Fruit fly (Drosophila melanogaster) whole organism, wandering third instar larva: ENCODE results near the gene ppk14.

Source experiments
- Abd-B ChIP-seq: fragments of >200 bp; optimal IDR thresholded peaks from 2 replicates; lab custom pipeline; 2017; ENCODE audit warnings: missing biosample characterization, missing genetic modification characterization
- CG32264 ChIP-seq: fragments of 200-800 bp; sonication (Bioruptor generic); optimal IDR thresholded peaks from 2 replicates; lab custom pipeline; 2016; ENCODE audit warnings: missing biosample characterization, missing genetic modification characterization
- CG9705 ChIP-seq: fragments of 200-800 bp; sonication (Bioruptor generic); optimal IDR thresholded peaks from 2 replicates; lab custom pipeline; 2018; ENCODE audit warnings: missing biosample characterization, mild to moderate bottlenecking, missing genetic modification characterization
- CrebA ChIP-seq: fragments of 200-800 bp; sonication (Bioruptor generic); optimal IDR thresholded peaks from 2 replicates; lab custom pipeline; 2016; ENCODE audit warnings: missing biosample characterization, mild to moderate bottlenecking, missing genetic modification characterization, borderline replicate concordance
- Dfd ChIP-seq: fragments of >200 bp; optimal IDR thresholded peaks from 2 replicates; lab custom pipeline; 2017; ENCODE audit warnings: missing biosample characterization, missing genetic modification characterization
- Dif ChIP-seq: fragments of 200-275, 200-300 bp; sonication (Bioruptor generic); optimal IDR thresholded peaks from 2 replicates; lab custom pipeline; 2018; ENCODE audit warnings: missing biosample characterization, missing genetic modification characterization; ENCODE audit not compliant: partially characterized antibody
- GATAd ChIP-seq: sonication (Bioruptor generic); optimal IDR thresholded peaks from 2 replicates; lab custom pipeline; 2016; ENCODE audit warnings: missing biosample characterization, missing genetic modification characterization
- HLH106 ChIP-seq: fragments of 200-800 bp; optimal IDR thresholded peaks from 3 replicates; lab custom pipeline; 2019; ENCODE audit warnings: missing biosample characterization, mild to moderate bottlenecking, missing genetic modification characterization, moderate library complexity
- Hnf4 ChIP-seq: fragments of 200-800 bp; sonication (Bioruptor generic); optimal IDR thresholded peaks from 2 replicates; lab custom pipeline; 2016; ENCODE audit warnings: missing biosample characterization, mild to moderate bottlenecking, missing genetic modification characterization
- Hr78 ChIP-seq: fragments of >200 bp; optimal IDR thresholded peaks from 2 replicates; lab custom pipeline; 2017; ENCODE audit warnings: missing biosample characterization, missing genetic modification characterization
- Hr83 ChIP-seq: fragments of 200-300 bp; sonication (Bioruptor generic); optimal IDR thresholded peaks from 2 replicates; lab custom pipeline; 2016; ENCODE audit warnings: missing biosample characterization, mild to moderate bottlenecking, missing genetic modification characterization, moderate library complexity; ENCODE audit not compliant: poor library complexity, severe bottlenecking
- Mio ChIP-seq: sonication (Bioruptor generic); optimal IDR thresholded peaks from 2 replicates; lab custom pipeline; 2016; ENCODE audit warnings: missing biosample characterization, missing genetic modification characterization
- Myc ChIP-seq: fragments of >200 bp; optimal IDR thresholded peaks from 2 replicates; lab custom pipeline; 2017
- N ChIP-seq: fragments of >200 bp; optimal IDR thresholded peaks from 2 replicates; lab custom pipeline; 2018; ENCODE audit warnings: missing biosample characterization, missing external identifiers, missing genetic modification characterization
- OdsH ChIP-seq: fragments of 200-800 bp; sonication (Bioruptor generic); optimal IDR thresholded peaks from 2 replicates; lab custom pipeline; 2016; ENCODE audit warnings: missing biosample characterization, mild to moderate bottlenecking, missing genetic modification characterization
- Rel ChIP-seq, 2 experiments: fragments of 200-800 bp; sonication (Bioruptor generic) in 1 of 2; optimal IDR thresholded peaks; 2 replicates in 1 of 2; 3 replicates in 1 of 2; lab custom pipeline; 2016 to 2019; ENCODE audit warnings: mild to moderate bottlenecking in 2 of 2, missing biosample characterization in 2 of 2, missing genetic modification characterization in 2 of 2, moderate library complexity in 1 of 2
- Sp1 ChIP-seq: fragments of 200-800 bp; sonication (Bioruptor generic); optimal IDR thresholded peaks from 3 replicates; lab custom pipeline; 2019; ENCODE audit warnings: missing biosample characterization, mild to moderate bottlenecking, missing genetic modification characterization, moderate library complexity
- br ChIP-seq: fragments of 200-800 bp; sonication (Bioruptor generic); optimal IDR thresholded peaks from 2 replicates; lab custom pipeline; 2016; ENCODE audit warnings: missing biosample characterization, missing genetic modification characterization
- brk ChIP-seq: fragments of 200-800 bp; sonication (Bioruptor generic); optimal IDR thresholded peaks from 2 replicates; lab custom pipeline; 2016; ENCODE audit warnings: missing biosample characterization, mild to moderate bottlenecking, missing genetic modification characterization
- dl ChIP-seq, 2 experiments: fragments of 175-275, 200-275 bp in 1 of 2; fragments of 200-275 bp in 1 of 2; sonication (Bioruptor generic); optimal IDR thresholded peaks; lab custom pipeline; 2018; ENCODE audit warnings: mild to moderate bottlenecking in 2 of 2, missing biosample characterization in 2 of 2, missing genetic modification characterization in 2 of 2, moderate library complexity in 2 of 2; ENCODE audit not compliant: partially characterized antibody in 2 of 2, insufficient read depth in 1 of 2
- dmrt93B ChIP-seq: fragments of 200-800 bp; sonication (Bioruptor generic); optimal IDR thresholded peaks from 2 replicates; lab custom pipeline; 2018; ENCODE audit warnings: missing biosample characterization, mild to moderate bottlenecking, missing genetic modification characterization
- dsf ChIP-seq: sonication (Bioruptor generic); optimal IDR thresholded peaks from 2 replicates; lab custom pipeline; 2016; ENCODE audit warnings: missing biosample characterization, missing genetic modification characterization, borderline replicate concordance
- ey ChIP-seq: fragments of 200-800 bp; sonication (Bioruptor generic); optimal IDR thresholded peaks from 2 replicates; lab custom pipeline; 2016; ENCODE audit warnings: missing biosample characterization, missing genetic modification characterization
- foxo ChIP-seq, 2 experiments: fragments of 200-800 bp; sonication (Bioruptor generic); optimal IDR thresholded peaks; 2 replicates in 1 of 2; 3 replicates in 1 of 2; lab custom pipeline; 2016 to 2017; ENCODE audit warnings: missing biosample characterization in 2 of 2, missing genetic modification characterization in 2 of 2
- fru ChIP-seq: fragments of 200-800 bp; sonication (Bioruptor generic); optimal IDR thresholded peaks from 3 replicates; lab custom pipeline; 2016; ENCODE audit warnings: missing biosample characterization, mild to moderate bottlenecking, missing genetic modification characterization
- h ChIP-seq: fragments of 200-800 bp; sonication (Bioruptor generic); optimal IDR thresholded peaks from 3 replicates; lab custom pipeline; 2016; ENCODE audit warnings: missing biosample characterization, mild to moderate bottlenecking, missing genetic modification characterization
- jim ChIP-seq: fragments of 175-275, 200-325 bp; sonication (Bioruptor generic); optimal IDR thresholded peaks from 2 replicates; lab custom pipeline; 2016; ENCODE audit warnings: missing biosample characterization, mild to moderate bottlenecking, missing genetic modification characterization
- lola ChIP-seq: fragments of >200 bp; optimal IDR thresholded peaks from 2 replicates; lab custom pipeline; 2017; ENCODE audit warnings: missing biosample characterization, missing genetic modification characterization
- pan ChIP-seq: fragments of >200 bp; optimal IDR thresholded peaks from 2 replicates; lab custom pipeline; 2017
- psq ChIP-seq: fragments of 200-800 bp; sonication (Bioruptor generic); optimal IDR thresholded peaks from 3 replicates; lab custom pipeline; 2017; ENCODE audit warnings: missing biosample characterization, mild to moderate bottlenecking, missing genetic modification characterization, moderate library complexity
- rgr ChIP-seq: fragments of 200-800 bp; sonication (Bioruptor generic); optimal IDR thresholded peaks from 3 replicates; lab custom pipeline; 2016; ENCODE audit warnings: missing biosample characterization, mild to moderate bottlenecking, missing genetic modification characterization
- sage ChIP-seq: fragments of 200-800 bp; sonication (Bioruptor generic); optimal IDR thresholded peaks from 2 replicates; lab custom pipeline; 2016; ENCODE audit warnings: missing biosample characterization, mild to moderate bottlenecking, missing genetic modification characterization
- sv ChIP-seq: fragments of 200-800 bp; sonication (Bioruptor generic); optimal IDR thresholded peaks from 3 replicates; lab custom pipeline; 2016; ENCODE audit warnings: missing biosample characterization, missing genetic modification characterization
- tai ChIP-seq: sonication (Bioruptor generic); optimal IDR thresholded peaks from 2 replicates; lab custom pipeline; 2016; ENCODE audit warnings: missing biosample characterization, missing genetic modification characterization
- woc ChIP-seq: sonication (Bioruptor generic); optimal IDR thresholded peaks from 2 replicates; lab custom pipeline; 2016; ENCODE audit warnings: missing biosample characterization, mild to moderate bottlenecking, missing genetic modification characterization

Gene ppk14

DNA sequence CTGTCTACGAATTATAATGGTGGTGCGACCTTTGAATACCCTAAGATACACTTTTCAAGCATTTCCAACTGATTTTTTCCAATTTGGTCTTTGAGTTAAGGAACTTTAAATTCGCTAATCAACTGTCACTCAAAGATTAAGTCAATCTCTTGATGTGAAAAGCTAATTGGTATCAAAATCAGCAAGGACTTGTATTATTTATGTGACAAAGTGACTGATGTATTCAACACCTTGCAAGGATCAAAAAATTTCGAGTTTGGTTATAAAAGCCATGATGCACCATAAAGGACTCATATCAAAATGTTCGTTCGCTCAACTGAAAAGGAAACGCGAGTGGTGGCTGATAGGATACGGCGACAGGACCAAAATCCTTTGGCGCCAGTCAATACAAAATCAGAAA lies at the start of gene ppk14:
TSS of gene ppk14 (plus strand) at position 301 of the 400 bp plus-strand sequence.
- TF ChIP-seq dsf (GFP tag; lab: Kevin White, UChicago) (no peak), Hnf4 (GFP tag; lab: Kevin White, UChicago) (no peak)
- TF ChIP-seq, all 38 proteins: peak for 0

DNA sequence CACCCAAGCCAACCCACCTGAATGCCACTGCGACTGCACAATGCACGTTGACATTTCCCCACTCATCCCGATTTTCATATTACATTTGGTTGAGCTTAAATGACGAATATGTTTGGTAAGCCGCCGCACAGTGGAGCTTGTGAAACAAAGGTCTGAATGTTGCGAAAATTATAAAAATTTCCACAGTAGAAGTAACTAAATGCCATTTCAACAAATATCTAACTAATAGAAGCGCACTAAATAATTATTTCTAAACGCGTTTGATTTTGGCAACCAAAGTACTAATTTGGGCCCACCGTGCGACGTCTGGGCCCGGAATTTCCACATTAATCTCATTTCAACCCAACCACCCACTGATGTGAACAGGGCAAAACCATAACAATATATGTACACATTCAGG lies 47.9 kb upstream of the ppk14 start:
- TF ChIP-seq Rel (GFP tag; optimal IDR thresholded peaks at IDR 0.05; lab: Kevin White, UChicago) (no peak), Rel (tag; optimal IDR thresholded peaks at IDR 0.05; lab: Kevin White, UChicago) (no peak), foxo (GFP tag; optimal IDR thresholded peaks at IDR 0.05; lab: Kevin White, UChicago) (peak in 1 of 2 experiments; percentile 39), jim (GFP tag; lab: Kevin White, UChicago) (no peak), h (peak; percentile 41), psq (GFP tag; lab: Kevin White, UChicago) (no peak), Hr78 (no peak), CrebA (GFP tag; lab: Kevin White, UChicago) (no peak), Hnf4 (GFP tag; lab: Kevin White, UChicago) (no peak), dmrt93B (GFP tag; lab: Kevin White, UChicago) (no peak), Sp1 (GFP tag; lab: Kevin White, UChicago) (peak; percentile 32), sage (GFP tag; lab: Kevin White, UChicago) (no peak), Mio (GFP tag; lab: Kevin White, UChicago) (no peak), CG32264 (GFP tag; lab: Kevin White, UChicago) (no peak), fru (GFP tag; lab: Kevin White, UChicago) (peak; percentile 51), Dif (GFP tag; lab: Kevin White, UChicago) (no peak), dl (GFP tag; optimal IDR thresholded peaks at IDR 0.05; lab: Kevin White, UChicago; ENCODE audit: insufficient read depth in 1 of 2, partially characterized antibody in 2 of 2) (no peak), HLH106 (peak; percentile 35), brk (GFP tag; lab: Kevin White, UChicago) (no peak), CG9705 (no peak), rgr (peak; percentile 34), ey (peak; percentile 21), br (peak; percentile 34), OdsH (GFP tag; lab: Kevin White, UChicago) (peak; percentile 1), Dfd (GFP tag; lab: Kevin White, UChicago) (no peak)

DNA sequence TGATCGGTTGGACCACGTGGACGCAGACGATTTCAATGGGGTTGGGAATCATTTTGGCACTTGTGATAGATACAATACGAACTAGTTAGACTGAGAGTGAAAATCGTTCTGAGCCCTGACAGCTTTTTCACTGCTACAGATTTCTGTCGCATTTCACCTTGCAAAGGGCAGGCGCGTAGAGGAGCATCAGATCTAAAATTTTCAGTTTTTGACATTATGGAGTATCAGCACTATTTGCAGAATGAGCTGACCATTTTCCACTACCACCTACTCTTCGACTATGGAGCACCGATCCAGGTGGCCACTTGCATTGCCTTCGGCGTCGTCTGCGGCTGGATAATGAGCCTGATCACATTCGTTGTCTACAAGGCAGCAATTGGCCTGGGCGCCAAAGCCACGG lies 46.1 kb upstream of the ppk14 start, which contains the start of the genes CG43922 and CG13984:
TSS of gene CG43922 (minus strand) at position 101 of the 400 bp plus-strand sequence.
TSS of gene CG13984 (plus strand) at position 169 of the 400 bp plus-strand sequence.
- TF ChIP-seq CG32264 (GFP tag; lab: Kevin White, UChicago) = no peak
- no peak for TF ChIP-seq GATAd
- no peak for TF ChIP-seq jim (GFP tag; lab: Kevin White, UChicago)
- no peak for TF ChIP-seq br
- TF ChIP-seq dmrt93B (GFP tag; lab: Kevin White, UChicago) = no peak
- TF ChIP-seq Hr83 = no peak
- no peak for TF ChIP-seq OdsH (GFP tag; lab: Kevin White, UChicago)
- no peak for TF ChIP-seq dl (GFP tag; optimal IDR thresholded peaks at IDR 0.05; lab: Kevin White, UChicago; ENCODE audit: insufficient read depth in 1 of 2, partially characterized antibody in 2 of 2)
- TF ChIP-seq Sp1 (GFP tag; lab: Kevin White, UChicago) = no peak
- TF ChIP-seq Myc (lab: Kevin White, UChicago) = no peak

DNA sequence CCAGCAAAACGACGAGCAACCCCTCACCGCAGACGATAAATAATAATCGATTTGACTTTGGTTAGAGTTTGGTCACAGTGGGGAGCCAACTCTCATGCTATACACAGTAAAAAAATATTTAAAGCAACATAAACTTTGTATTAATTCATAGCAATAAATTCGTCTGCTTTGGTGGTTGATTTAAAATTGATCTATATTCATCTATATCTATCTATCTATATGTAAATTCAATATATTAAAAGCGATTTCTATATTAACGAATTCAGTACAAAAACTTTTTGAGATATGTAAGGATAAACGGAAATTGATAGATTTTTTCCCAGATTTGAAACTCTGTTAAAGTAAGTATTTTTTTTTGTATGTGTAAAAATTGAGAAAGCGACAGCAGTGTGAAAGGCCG lies 44.9 kb upstream of the ppk14 start:
- TF ChIP-seq jim (GFP tag; lab: Kevin White, UChicago) (no peak), Dfd (GFP tag; lab: Kevin White, UChicago) (no peak), Hr83 (no peak), CG32264 (GFP tag; lab: Kevin White, UChicago) (no peak), foxo (GFP tag; optimal IDR thresholded peaks at IDR 0.05; lab: Kevin White, UChicago) (no peak), sv (no peak), Dif (GFP tag; lab: Kevin White, UChicago) (no peak)

DNA sequence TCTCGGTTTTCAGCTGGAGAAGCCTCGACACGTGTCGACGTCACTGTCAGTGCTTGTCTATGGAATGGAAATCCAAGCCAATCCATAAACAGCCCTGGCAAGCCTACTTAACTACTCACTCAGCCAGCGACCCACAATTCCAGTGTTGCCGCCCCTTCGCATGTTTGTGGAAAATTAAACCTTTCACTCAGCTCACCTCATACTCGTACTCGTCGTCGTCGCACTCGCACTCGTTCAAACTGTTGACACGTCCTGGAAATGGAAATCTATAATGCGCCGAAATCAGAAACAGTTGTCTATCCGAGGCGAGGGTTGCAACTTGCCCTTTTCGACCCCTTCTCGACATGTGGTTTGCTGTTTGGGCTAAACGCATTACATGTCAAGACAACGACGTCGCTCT lies 35.7 kb upstream of the ppk14 start:
- TF ChIP-seq woc (GFP tag; lab: Kevin White, UChicago) (no peak), dl (GFP tag; optimal IDR thresholded peaks at IDR 0.05; lab: Kevin White, UChicago; ENCODE audit: insufficient read depth in 1 of 2, partially characterized antibody in 2 of 2) (no peak), HLH106 (no peak), lola (no peak), sv (no peak), Abd-B (GFP tag; lab: Kevin White, UChicago) (no peak), tai (GFP tag; lab: Kevin White, UChicago) (no peak), psq (GFP tag; lab: Kevin White, UChicago) (no peak), CrebA (GFP tag; lab: Kevin White, UChicago) (no peak), N (GFP tag; lab: Kevin White, UChicago) (no peak), pan (no peak), Mio (GFP tag; lab: Kevin White, UChicago) (no peak)
- TF ChIP-seq, all 38 proteins: peak for 0
